Worm (Caenorhabditis elegans): ENCODE data around the gene elo-2.

The elo-2 gene

ce11 chrIV:17426970-17427369, 40.2 kb downstream of the elo-2 start:
- TF ChIP-seq ztf-26 (tag; optimal IDR thresholded peaks at IDR 0.05) = no peak

- TF ChIP-seq Y53F4B.3 (GFP tag; IDR thresholded peaks at IDR 0.05) (no peak), T26A5.8 (tag; optimal IDR thresholded peaks at IDR 0.05) (no peak), egl-18 (GFP tag; IDR thresholded peaks at IDR 0.05) (no peak)
Observed at ce11 chrIV:17417723-17418122, 49.5 kb downstream of the elo-2 start, which contains the start of gene npr-26. Gene npr-26 (minus strand): TSS chrIV:17417823.

All from whole organism, young adult.